Fruit fly (Drosophila melanogaster): ENCODE data around the gene MME1.

Gene MME1

dm6 chr2L:7025247-7025646, 2.1 kb upstream of the MME1 start:
- TF ChIP-seq CG1620 (GFP tag; optimal IDR thresholded peaks at IDR 0.05) (no peak), CG12768 (GFP tag; optimal IDR thresholded peaks at IDR 0.05) (no peak), CG7045 (GFP tag; optimal IDR thresholded peaks at IDR 0.05) (no peak), CG5204 (GFP tag; optimal IDR thresholded peaks at IDR 0.05) (no peak), CG33017 (tag; optimal IDR thresholded peaks at IDR 0.05) (no peak), CG14711 (tag; optimal IDR thresholded peaks at IDR 0.05) (no peak), CG7101 (tag; optimal IDR thresholded peaks at IDR 0.05) (no peak), Hr96 (GFP tag; optimal IDR thresholded peaks at IDR 0.05) (no peak), kay (GFP tag; ENCODE audit: borderline replicate concordance) (no peak), Clk (GFP tag; optimal IDR thresholded peaks at IDR 0.05) (no peak)

- TF ChIP-seq CG1620 (GFP tag; optimal IDR thresholded peaks at IDR 0.05), result no peak
- no peak for TF ChIP-seq CG11617 (GFP tag; optimal IDR thresholded peaks at IDR 0.05)
- TF ChIP-seq CG7101 (tag; optimal IDR thresholded peaks at IDR 0.05), result no peak
- no peak for TF ChIP-seq Hr96 (GFP tag; optimal IDR thresholded peaks at IDR 0.05)
- TF ChIP-seq tj (GFP tag; optimal IDR thresholded peaks at IDR 0.05), result no peak
- TF ChIP-seq CG33017 (tag; optimal IDR thresholded peaks at IDR 0.05), result no peak
- no peak for TF ChIP-seq Crg-1 (GFP tag; optimal IDR thresholded peaks at IDR 0.05)
- no peak for TF ChIP-seq CG5204 (GFP tag; optimal IDR thresholded peaks at IDR 0.05)
- TF ChIP-seq Clk (GFP tag; optimal IDR thresholded peaks at IDR 0.05), result no peak
Observed at dm6 chr2L:7026308-7026707, 1.0 kb upstream of the MME1 start.

dm6 chr2L:7028440-7028839, 1.1 kb downstream of the MME1 start:
- TF ChIP-seq Clk (GFP tag; optimal IDR thresholded peaks at IDR 0.05), result no peak
- TF ChIP-seq tj (GFP tag; optimal IDR thresholded peaks at IDR 0.05), result no peak
- TF ChIP-seq CG33017 (tag; optimal IDR thresholded peaks at IDR 0.05), result no peak
- no peak for TF ChIP-seq CG14711 (tag; optimal IDR thresholded peaks at IDR 0.05)
- peak; percentile 74 for TF ChIP-seq CG12768 (GFP tag; optimal IDR thresholded peaks at IDR 0.05)
- TF ChIP-seq toe (GFP tag; optimal IDR thresholded peaks at IDR 0.05), result no peak

dm6 chr2L:7028990-7029389, 1.7 kb downstream of the MME1 start:
- TF ChIP-seq tj (GFP tag; optimal IDR thresholded peaks at IDR 0.05) (no peak), CG11617 (GFP tag; optimal IDR thresholded peaks at IDR 0.05) (no peak), kay (GFP tag; ENCODE audit: borderline replicate concordance) (no peak), bab1 (GFP tag; optimal IDR thresholded peaks at IDR 0.05) (no peak), cnc (optimal IDR thresholded peaks at IDR 0.05) (no peak), toe (GFP tag; optimal IDR thresholded peaks at IDR 0.05) (no peak), ovo (GFP tag; optimal IDR thresholded peaks at IDR 0.05) (no peak), CG12768 (GFP tag; optimal IDR thresholded peaks at IDR 0.05) (no peak), CG5204 (GFP tag; optimal IDR thresholded peaks at IDR 0.05) (no peak), Hr96 (GFP tag; optimal IDR thresholded peaks at IDR 0.05) (no peak), cic (GFP tag; optimal IDR thresholded peaks at IDR 0.05) (no peak), Clk (GFP tag; optimal IDR thresholded peaks at IDR 0.05) (no peak), Mnt (GFP tag; optimal IDR thresholded peaks at IDR 0.05) (no peak), pad (GFP tag; optimal IDR thresholded peaks at IDR 0.05) (no peak), CG14711 (tag; optimal IDR thresholded peaks at IDR 0.05) (no peak)

- TF ChIP-seq Mnt (GFP tag; optimal IDR thresholded peaks at IDR 0.05), result peak; percentile 84
- TF ChIP-seq ovo (GFP tag; optimal IDR thresholded peaks at IDR 0.05), result peak; percentile 55
- TF ChIP-seq pad (GFP tag; optimal IDR thresholded peaks at IDR 0.05), result no peak
- TF ChIP-seq CG5204 (GFP tag; optimal IDR thresholded peaks at IDR 0.05), result no peak
- peak; percentile 72 for TF ChIP-seq tj (GFP tag; optimal IDR thresholded peaks at IDR 0.05)
- no peak for TF ChIP-seq toe (GFP tag; optimal IDR thresholded peaks at IDR 0.05)
- peak; percentile 70 for TF ChIP-seq CG1620 (GFP tag; optimal IDR thresholded peaks at IDR 0.05)
- no peak for TF ChIP-seq cnc (optimal IDR thresholded peaks at IDR 0.05)
- peak; percentile 74 for TF ChIP-seq Hr96 (GFP tag; optimal IDR thresholded peaks at IDR 0.05)
- TF ChIP-seq kay (GFP tag; ENCODE audit: borderline replicate concordance), result peak; percentile 95
- TF ChIP-seq bab1 (GFP tag; optimal IDR thresholded peaks at IDR 0.05), result peak; percentile 75
- TF ChIP-seq CG33017 (tag; optimal IDR thresholded peaks at IDR 0.05), result no peak
- TF ChIP-seq CG11617 (GFP tag; optimal IDR thresholded peaks at IDR 0.05), result peak; percentile 53
- TF ChIP-seq CG12768 (GFP tag; optimal IDR thresholded peaks at IDR 0.05), result no peak
- no peak for TF ChIP-seq Clk (GFP tag; optimal IDR thresholded peaks at IDR 0.05)
- peak; percentile 93 for TF ChIP-seq CG14711 (tag; optimal IDR thresholded peaks at IDR 0.05)
- TF ChIP-seq Crg-1 (GFP tag; optimal IDR thresholded peaks at IDR 0.05), result peak; percentile 73
- peak; percentile 67 for TF ChIP-seq CG7101 (tag; optimal IDR thresholded peaks at IDR 0.05)
- TF ChIP-seq cic (GFP tag; optimal IDR thresholded peaks at IDR 0.05), result peak; percentile 47
- TF ChIP-seq CG7045 (GFP tag; optimal IDR thresholded peaks at IDR 0.05), result peak; percentile 29
Observed at dm6 chr2L:7032517-7032951, 5.2 kb downstream of the MME1 start, which contains the start of the genes Rab30 and Caper. Gene Rab30, minus strand, starts transcription at chr2L:7032606. Gene Caper, plus strand, starts transcription at chr2L:7032721.

- peak; percentile 39 for TF ChIP-seq CG7101 (tag; optimal IDR thresholded peaks at IDR 0.05)
- peak; percentile 33 for TF ChIP-seq Clk (GFP tag; optimal IDR thresholded peaks at IDR 0.05)
- peak; percentile 41 for TF ChIP-seq CG12768 (GFP tag; optimal IDR thresholded peaks at IDR 0.05)
- TF ChIP-seq cic (GFP tag; optimal IDR thresholded peaks at IDR 0.05), result peak; percentile 79
- no peak for TF ChIP-seq cnc (optimal IDR thresholded peaks at IDR 0.05)
- peak; percentile 45 for TF ChIP-seq Hr96 (GFP tag; optimal IDR thresholded peaks at IDR 0.05)
- TF ChIP-seq kay (GFP tag; ENCODE audit: borderline replicate concordance), result peak; percentile 84
- peak; percentile 62 for TF ChIP-seq CG1620 (GFP tag; optimal IDR thresholded peaks at IDR 0.05)
- TF ChIP-seq tj (GFP tag; optimal IDR thresholded peaks at IDR 0.05), result peak; percentile 40
- no peak for TF ChIP-seq CG5204 (GFP tag; optimal IDR thresholded peaks at IDR 0.05)
- no peak for TF ChIP-seq CG14711 (tag; optimal IDR thresholded peaks at IDR 0.05)
- peak; percentile 3 for TF ChIP-seq ovo (GFP tag; optimal IDR thresholded peaks at IDR 0.05)
- peak; percentile 73 for TF ChIP-seq Mnt (GFP tag; optimal IDR thresholded peaks at IDR 0.05)
- TF ChIP-seq CG33017 (tag; optimal IDR thresholded peaks at IDR 0.05), result peak; percentile 53
- peak; percentile 64 for TF ChIP-seq CG11617 (GFP tag; optimal IDR thresholded peaks at IDR 0.05)
- TF ChIP-seq toe (GFP tag; optimal IDR thresholded peaks at IDR 0.05), result no peak
- TF ChIP-seq pad (GFP tag; optimal IDR thresholded peaks at IDR 0.05), result peak; percentile 14
- peak; percentile 54 for TF ChIP-seq CG7045 (GFP tag; optimal IDR thresholded peaks at IDR 0.05)
- TF ChIP-seq bab1 (GFP tag; optimal IDR thresholded peaks at IDR 0.05), result peak; percentile 34
- TF ChIP-seq Crg-1 (GFP tag; optimal IDR thresholded peaks at IDR 0.05), result no peak
Observed at dm6 chr2L:7033100-7033675, 5.9 kb downstream of the MME1 start.
